Worm (Caenorhabditis elegans): ENCODE data around the gene F09C8.2.

The F09C8.2 gene

ce11 chrX:16146972-16147593 is at the start of gene F09C8.2:
F09C8.2 (minus strand) TSS chrX:16147022.
- no peak for TF ChIP-seq efl-1 (optimal IDR thresholded peaks at IDR 0.05)
- TF ChIP-seq efl-1 (GFP tag; optimal IDR thresholded peaks at IDR 0.05 in 1 of 2) = peak in 1 of 2 experiments; percentile 71
- TF ChIP-seq skn-1 (tag; optimal IDR thresholded peaks at IDR 0.05) = peak; percentile 38
- peak; percentile 87 for TF ChIP-seq zip-4 (GFP tag; optimal IDR thresholded peaks at IDR 0.05)
- no peak for TF ChIP-seq ces-1 (GFP tag; optimal IDR thresholded peaks at IDR 0.05)
- TF ChIP-seq lin-14 (GFP tag; optimal IDR thresholded peaks at IDR 0.05) = no peak
- TF ChIP-seq ceh-63 (GFP tag; optimal IDR thresholded peaks at IDR 0.05) = no peak
- no peak for TF ChIP-seq fos-1 (tag; optimal IDR thresholded peaks at IDR 0.05)
- no peak for TF ChIP-seq nhr-28 (tag; optimal IDR thresholded peaks at IDR 0.05)
- no peak for TF ChIP-seq nhr-85 (tag)

- TF ChIP-seq sup-37 (GFP tag; optimal IDR thresholded peaks at IDR 0.05) (no peak), snpc-4 (tag; optimal IDR thresholded peaks at IDR 0.05) (no peak), pax-3 (tag; optimal IDR thresholded peaks at IDR 0.05) (no peak), lin-14 (GFP tag; optimal IDR thresholded peaks at IDR 0.05) (peak; percentile 52), efl-3 (GFP tag; optimal IDR thresholded peaks at IDR 0.05) (no peak), ceh-82 (tag; optimal IDR thresholded peaks at IDR 0.05) (no peak), ama-1 (optimal IDR thresholded peaks at IDR 0.05) (no peak), C04F5.9 (tag; optimal IDR thresholded peaks at IDR 0.05) (no peak), C16A3.4 (tag; optimal IDR thresholded peaks at IDR 0.05) (no peak), egl-13 (tag; optimal IDR thresholded peaks at IDR 0.05) (no peak), lin-13 (GFP tag; optimal IDR thresholded peaks at IDR 0.05) (no peak), grh-1 (GFP tag; IDR thresholded peaks at IDR 0.05) (no peak), fkh-8 (tag; optimal IDR thresholded peaks at IDR 0.05) (no peak), C34B4.2 (tag; optimal IDR thresholded peaks at IDR 0.05) (no peak), dpl-1 (GFP tag; optimal IDR thresholded peaks at IDR 0.05) (no peak), nhr-20 (tag; optimal IDR thresholded peaks at IDR 0.05) (peak; percentile 66), ceh-88 (GFP tag; IDR thresholded peaks at IDR 0.05) (no peak), lir-3 (tag; optimal IDR thresholded peaks at IDR 0.05; ENCODE audit: poor library complexity) (no peak), skn-1 (tag; optimal IDR thresholded peaks at IDR 0.05) (no peak), sox-4 (tag; optimal IDR thresholded peaks at IDR 0.05) (no peak), nhr-47 (tag; optimal IDR thresholded peaks at IDR 0.05) (peak; percentile 15), dsc-1 (tag; optimal IDR thresholded peaks at IDR 0.05) (no peak), rnt-1 (tag; optimal IDR thresholded peaks at IDR 0.05) (no peak), unc-98 (GFP tag; IDR thresholded peaks at IDR 0.05) (no peak), elt-3 (tag; optimal IDR thresholded peaks at IDR 0.05) (peak; percentile 89 to 98 (median 94)), nhr-84 (tag; optimal IDR thresholded peaks at IDR 0.05) (no peak), tbx-2 (tag; optimal IDR thresholded peaks at IDR 0.05) (no peak), nhr-11 (tag; optimal IDR thresholded peaks at IDR 0.05) (no peak), ceh-90 (tag; optimal IDR thresholded peaks at IDR 0.05) (no peak), lin-39 (tag; optimal IDR thresholded peaks at IDR 0.05) (no peak), unc-62 (GFP tag; optimal IDR thresholded peaks at IDR 0.05) (no peak), mep-1 (tag; optimal IDR thresholded peaks at IDR 0.05) (no peak), hlh-17 (GFP tag; optimal IDR thresholded peaks at IDR 0.05; ENCODE audit: borderline replicate concordance) (no peak), fkh-4 (tag; optimal IDR thresholded peaks at IDR 0.05; ENCODE audit: borderline replicate concordance) (no peak), unc-130 (tag; optimal IDR thresholded peaks at IDR 0.05) (no peak), sptf-1 (tag; optimal IDR thresholded peaks at IDR 0.05) (no peak), vab-15 (tag; optimal IDR thresholded peaks at IDR 0.05) (no peak), hpl-2 (GFP tag; optimal IDR thresholded peaks at IDR 0.05) (no peak), Y116A8C.19 (tag; optimal IDR thresholded peaks at IDR 0.05; ENCODE audit: borderline replicate concordance) (no peak), lin-15B (tag; optimal IDR thresholded peaks at IDR 0.05) (no peak), nhr-28 (tag; optimal IDR thresholded peaks at IDR 0.05) (no peak), snu-23 (GFP tag; optimal IDR thresholded peaks at IDR 0.05) (peak; percentile 19), ceh-8 (GFP tag; optimal IDR thresholded peaks at IDR 0.05) (no peak), fkh-10 (GFP tag; optimal IDR thresholded peaks at IDR 0.05) (no peak)
These were observed 45.8 kb upstream of the F09C8.2 start for ce11 chrX:16192574-16192973.

All from whole organism, L1 larva.